Fruit fly (Drosophila melanogaster) whole organism, embryonic: ENCODE measurements around the gene Eig71Ek.

Experiments used
- Aef1 ChIP-seq: fragments of 200-800 bp; sonication (Bioruptor generic); IDR thresholded peaks from 3 replicates; pipeline ENCODE4 v1.3.6; 2022; ENCODE audit warnings: missing biosample characterization, missing genetic modification characterization
- Bdp1 ChIP-seq: fragments of 200-800 bp; sonication (Bioruptor generic); optimal IDR thresholded peaks from 3 replicates; lab custom pipeline; 2016; ENCODE audit warnings: missing biosample characterization, missing genetic modification characterization
- CG1024 ChIP-seq: fragments of 200-800 bp; sonication (Bioruptor generic); IDR thresholded peaks from 2 replicates; pipeline ENCODE4 v1.3.6; 2022; ENCODE audit warnings: missing biosample characterization, missing genetic modification characterization
- CG11504 ChIP-seq: fragments of 200-800 bp; sonication (Bioruptor generic); optimal IDR thresholded peaks from 3 replicates; lab custom pipeline; 2019; ENCODE audit warnings: missing biosample characterization, mild to moderate bottlenecking, missing genetic modification characterization, moderate library complexity
- CG12071 ChIP-seq: fragments of 200-800 bp; sonication (Bioruptor generic); optimal IDR thresholded peaks from 3 replicates; lab custom pipeline; 2018; ENCODE audit warnings: missing biosample characterization, mild to moderate bottlenecking, missing genetic modification characterization
- CG12391 ChIP-seq: fragments of 200-800 bp; sonication (Bioruptor generic); optimal IDR thresholded peaks from 3 replicates; lab custom pipeline; 2018; ENCODE audit warnings: missing biosample characterization, mild to moderate bottlenecking, missing genetic modification characterization, moderate library complexity
- CG12942 ChIP-seq: fragments of 200-800 bp; sonication (Bioruptor generic); optimal IDR thresholded peaks from 3 replicates; lab custom pipeline; 2016; ENCODE audit warnings: missing biosample characterization, missing genetic modification characterization
- CG13296 ChIP-seq: fragments of 200-800 bp; sonication (Bioruptor generic); optimal IDR thresholded peaks from 3 replicates; lab custom pipeline; 2018; ENCODE audit warnings: missing biosample characterization, mild to moderate bottlenecking, missing genetic modification characterization
- CG1529 ChIP-seq: fragments of 200-800 bp; sonication (Bioruptor generic); optimal IDR thresholded peaks from 3 replicates; lab custom pipeline; 2018; ENCODE audit warnings: missing biosample characterization, missing genetic modification characterization
- CG15479 ChIP-seq: fragments of 200-800 bp; sonication (Bioruptor generic); optimal IDR thresholded peaks from 3 replicates; lab custom pipeline; 2019; ENCODE audit warnings: missing biosample characterization, mild to moderate bottlenecking, missing genetic modification characterization, moderate library complexity
- CG2120 ChIP-seq: fragments of 200-800 bp; sonication (Bioruptor generic); optimal IDR thresholded peaks from 3 replicates; lab custom pipeline; 2016; ENCODE audit warnings: missing biosample characterization, missing genetic modification characterization
- CG3163 ChIP-seq: fragments of 200-800 bp; sonication (Bioruptor generic); optimal IDR thresholded peaks from 3 replicates; lab custom pipeline; 2016; ENCODE audit warnings: missing biosample characterization, missing genetic modification characterization
- CG3281 ChIP-seq: fragments of 200-800 bp; sonication (Bioruptor generic); optimal IDR thresholded peaks from 3 replicates; lab custom pipeline; 2017; ENCODE audit warnings: missing biosample characterization, mild to moderate bottlenecking, missing genetic modification characterization
- CG4617 ChIP-seq: fragments of 200-800 bp; sonication (Bioruptor generic); optimal IDR thresholded peaks from 3 replicates; lab custom pipeline; 2016; ENCODE audit warnings: missing biosample characterization, missing genetic modification characterization, borderline replicate concordance
- CG5180 ChIP-seq: fragments of 200-800 bp; sonication (Bioruptor generic); optimal IDR thresholded peaks from 3 replicates; lab custom pipeline; 2017; ENCODE audit warnings: missing biosample characterization, missing genetic modification characterization, mild to moderate bottlenecking, moderate library complexity, missing genetic modification reagents
- CG7372 ChIP-seq: fragments of 200-800 bp; sonication (Bioruptor generic); IDR thresholded peaks from 2 replicates; pipeline ENCODE4 v1.3.6; 2022; ENCODE audit warnings: missing biosample characterization, missing genetic modification characterization
- CG7556 ChIP-seq: fragments of 200-800 bp; sonication (Bioruptor generic); optimal IDR thresholded peaks from 2 replicates; lab custom pipeline; 2017; ENCODE audit warnings: missing biosample characterization, mild to moderate bottlenecking, missing genetic modification characterization
- CG9437 ChIP-seq: fragments of 200-800 bp; sonication (Bioruptor generic); optimal IDR thresholded peaks from 2 replicates; lab custom pipeline; 2018; ENCODE audit warnings: missing biosample characterization, mild to moderate bottlenecking, missing genetic modification characterization
- Camta ChIP-seq: fragments of 200-800 bp; sonication (Bioruptor generic); optimal IDR thresholded peaks from 2 replicates; lab custom pipeline; 2016; ENCODE audit warnings: missing biosample characterization, missing genetic modification characterization
- Dip2 ChIP-seq: fragments of 200-800 bp; sonication (Bioruptor generic); IDR thresholded peaks from 2 replicates; pipeline ENCODE4 v1.3.6; 2022; ENCODE audit warnings: missing biosample characterization, missing genetic modification characterization
- Drgx ChIP-seq: fragments of 200-800 bp; sonication (Bioruptor generic); IDR thresholded peaks from 2 replicates; pipeline ENCODE4 v1.3.6; 2022; ENCODE audit warnings: missing biosample characterization, missing genetic modification characterization
- Elba2 ChIP-seq: fragments of 200-800 bp; sonication (Bioruptor generic); optimal IDR thresholded peaks from 3 replicates; lab custom pipeline; 2016; ENCODE audit warnings: missing biosample characterization, missing genetic modification characterization
- Fer3 ChIP-seq: fragments of 200-800 bp; sonication (Bioruptor generic); optimal IDR thresholded peaks from 2 replicates; lab custom pipeline; 2018; ENCODE audit warnings: missing biosample characterization, mild to moderate bottlenecking, missing genetic modification characterization, moderate library complexity
- H15 ChIP-seq: fragments of 200-800 bp; sonication (Bioruptor generic); IDR thresholded peaks from 3 replicates; pipeline ENCODE4 v1.3.6; 2022; ENCODE audit warnings: missing biosample characterization, missing genetic modification characterization
- MESR4 ChIP-seq: fragments of 200-800 bp; sonication (Bioruptor generic); optimal IDR thresholded peaks from 2 replicates; lab custom pipeline; 2018; ENCODE audit warnings: missing biosample characterization, mild to moderate bottlenecking, missing genetic modification characterization, moderate library complexity
- Nf-YB ChIP-seq: fragments of 200-800 bp; sonication (Bioruptor generic); optimal IDR thresholded peaks from 3 replicates; lab custom pipeline; 2019; ENCODE audit warnings: missing biosample characterization, mild to moderate bottlenecking, missing genetic modification characterization, moderate library complexity
- Nf-YC ChIP-seq: fragments of 200-800 bp; optimal IDR thresholded peaks from 3 replicates; lab custom pipeline; 2019; ENCODE audit warnings: missing biosample characterization, mild to moderate bottlenecking, missing genetic modification characterization, moderate library complexity
- Rx ChIP-seq: fragments of 200-800 bp; sonication (Bioruptor generic); IDR thresholded peaks from 2 replicates; pipeline ENCODE4 v1.3.6; 2022; ENCODE audit warnings: missing biosample characterization, missing genetic modification characterization
- Side ChIP-seq: fragments of 200-800 bp; sonication (Bioruptor generic); optimal IDR thresholded peaks from 2 replicates; lab custom pipeline; 2016; ENCODE audit warnings: missing biosample characterization, missing genetic modification characterization
- Trl ChIP-seq, 3 experiments: fragments of >200 bp in 2 of 3; fragments of 200-800 bp in 1 of 3; sonication (Bioruptor generic) in 1 of 3; optimal IDR thresholded peaks; 2 replicates in 1 of 3; 3 replicates in 2 of 3; lab custom pipeline; 2016 to 2017; ENCODE audit warnings: missing biosample characterization in 1 of 3, missing genetic modification characterization in 1 of 3
- amos ChIP-seq: fragments of 200-800 bp; sonication (Bioruptor generic); IDR thresholded peaks from 2 replicates; pipeline ENCODE4 v1.3.6; 2022; ENCODE audit warnings: missing biosample characterization, missing genetic modification characterization; ENCODE audit not compliant: partially characterized antibody
- ase ChIP-seq: fragments of 200-800 bp; sonication (Bioruptor generic); IDR thresholded peaks from 3 replicates; pipeline ENCODE4 v1.3.6; 2022; ENCODE audit warnings: missing biosample characterization, missing genetic modification characterization
- az2 ChIP-seq: fragments of 200-800 bp; sonication (Bioruptor generic); optimal IDR thresholded peaks from 3 replicates; lab custom pipeline; 2016; ENCODE audit warnings: missing biosample characterization, missing genetic modification characterization
- bowl ChIP-seq: fragments of 200-800 bp; sonication (Bioruptor generic); IDR thresholded peaks from 2 replicates; pipeline ENCODE4 v1.3.6; 2022; ENCODE audit warnings: missing biosample characterization, missing genetic modification characterization
- chn ChIP-seq: fragments of 200-800 bp; sonication (Bioruptor generic); optimal IDR thresholded peaks from 2 replicates; lab custom pipeline; 2016; ENCODE audit warnings: missing biosample characterization, missing genetic modification characterization
- corto ChIP-seq: fragments of 200-800 bp; sonication (Bioruptor generic); optimal IDR thresholded peaks from 2 replicates; lab custom pipeline; 2016; ENCODE audit warnings: missing biosample characterization, mild to moderate bottlenecking, missing genetic modification characterization, moderate library complexity
- da ChIP-seq: fragments of 200-800 bp; sonication (Bioruptor generic); optimal IDR thresholded peaks from 2 replicates; lab custom pipeline; 2016; ENCODE audit warnings: missing biosample characterization, missing genetic modification characterization
- fd3F ChIP-seq: fragments of 200-800 bp; sonication (Bioruptor generic); optimal IDR thresholded peaks from 2 replicates; lab custom pipeline; 2018; ENCODE audit warnings: missing biosample characterization, mild to moderate bottlenecking, missing genetic modification characterization, moderate library complexity
- fd96Cb ChIP-seq: fragments of 200-800 bp; sonication (Bioruptor generic); optimal IDR thresholded peaks from 2 replicates; lab custom pipeline; 2018; ENCODE audit warnings: missing biosample characterization, mild to moderate bottlenecking, missing genetic modification characterization, moderate library complexity
- gsb-n ChIP-seq: fragments of 200-800 bp; sonication (Bioruptor generic); optimal IDR thresholded peaks from 3 replicates; lab custom pipeline; 2018; ENCODE audit warnings: missing biosample characterization, mild to moderate bottlenecking, missing genetic modification characterization
- jing ChIP-seq: fragments of 200-800 bp; sonication (Bioruptor generic); optimal IDR thresholded peaks from 2 replicates; lab custom pipeline; 2018; ENCODE audit warnings: missing biosample characterization, mild to moderate bottlenecking, missing genetic modification characterization
- kni ChIP-seq: fragments of 200-800 bp; sonication (Bioruptor generic); optimal IDR thresholded peaks from 3 replicates; lab custom pipeline; 2017; ENCODE audit warnings: mild to moderate bottlenecking, missing biosample characterization, missing genetic modification reagents, missing genetic modification characterization
- luna ChIP-seq: fragments of 200-800 bp; sonication (Bioruptor generic); optimal IDR thresholded peaks from 2 replicates; lab custom pipeline; 2016; ENCODE audit warnings: missing biosample characterization, missing genetic modification characterization
- maf-S ChIP-seq: fragments of 200-800 bp; sonication (Bioruptor generic); optimal IDR thresholded peaks from 2 replicates; lab custom pipeline; 2016; ENCODE audit warnings: missing biosample characterization, missing genetic modification characterization
- nau ChIP-seq: fragments of 200-800 bp; sonication (Bioruptor generic); optimal IDR thresholded peaks from 3 replicates; lab custom pipeline; 2017; ENCODE audit warnings: missing biosample characterization, mild to moderate bottlenecking, missing genetic modification characterization, missing genetic modification reagents
- nerfin-1 ChIP-seq: fragments of 200-800 bp; sonication (Bioruptor generic); optimal IDR thresholded peaks from 3 replicates; lab custom pipeline; 2019; ENCODE audit warnings: missing biosample characterization, mild to moderate bottlenecking, missing genetic modification characterization, moderate library complexity
- pros ChIP-seq: fragments of 200-800 bp; sonication (Bioruptor generic); optimal IDR thresholded peaks from 3 replicates; lab custom pipeline; 2019; ENCODE audit warnings: missing biosample characterization, mild to moderate bottlenecking, missing genetic modification characterization, moderate library complexity
- pzg ChIP-seq: fragments of 200-800 bp; sonication (Bioruptor generic); optimal IDR thresholded peaks from 3 replicates; lab custom pipeline; 2018; ENCODE audit warnings: missing biosample characterization, mild to moderate bottlenecking, missing genetic modification characterization, moderate library complexity
- seq ChIP-seq: fragments of 200-800 bp; sonication (Bioruptor generic); IDR thresholded peaks from 2 replicates; pipeline ENCODE4 v1.3.6; 2022; ENCODE audit warnings: missing biosample characterization, missing genetic modification characterization
- ttk ChIP-seq: fragments of 200-800 bp; sonication (Bioruptor generic); IDR thresholded peaks from 2 replicates; pipeline ENCODE4 v2.1.2; 2022; ENCODE audit warnings: missing biosample characterization, missing genetic modification characterization
- usp ChIP-seq: fragments of >200 bp; optimal IDR thresholded peaks from 2 replicates; lab custom pipeline; 2017; ENCODE audit warnings: missing biosample characterization, missing genetic modification characterization
- vnd ChIP-seq: fragments of 200-800 bp; sonication (Bioruptor generic); IDR thresholded peaks from 3 replicates; pipeline ENCODE4 v1.3.6; 2022; ENCODE audit warnings: missing biosample characterization, missing genetic modification characterization; ENCODE audit not compliant: partially characterized antibody

Gene Eig71Ek

dm6 chr3L:15619626-15620247 lies 41.3 kb upstream of the Eig71Ek start, which contains the start of gene Phs (continued):
- TF ChIP-seq corto (peak; percentile 59), CG7372 (peak; percentile 82), CG15479 (GFP tag; lab: Kevin White, UChicago) (peak; percentile 20), CG12071 (GFP tag; lab: Kevin White, UChicago) (peak; percentile 74), az2 (GFP tag; lab: Kevin White, UChicago) (peak; percentile 69), CG9437 (peak; percentile 44), jing (peak; percentile 48), Nf-YB (GFP tag; lab: Kevin White, UChicago) (no peak), CG2120 (peak; percentile 93), H15 (peak; percentile 82), CG7556 (peak; percentile 69), CG4617 (peak; percentile 70), Rx (GFP tag; lab: Robert Waterston, UW) (peak; percentile 84), CG5180 (GFP tag; lab: Kevin White, UChicago) (no peak), MESR4 (GFP tag; lab: Kevin White, UChicago) (peak; percentile 57), CG12942 (peak; percentile 86), CG3163 (GFP tag; lab: Kevin White, UChicago) (peak; percentile 74), chn (GFP tag; lab: Kevin White, UChicago) (peak; percentile 85), Camta (GFP tag; lab: Kevin White, UChicago) (peak; percentile 78), Side (GFP tag; lab: Kevin White, UChicago) (peak; percentile 90), luna (GFP tag; lab: Kevin White, UChicago) (peak; percentile 75), CG13296 (peak; percentile 53), da (GFP tag; lab: Kevin White, UChicago) (peak; percentile 66), amos (GFP tag; lab: Robert Waterston, UW) (peak; percentile 59), bowl (GFP tag; lab: Robert Waterston, UW) (peak; percentile 28; the same call in 1 of the 2 replicates), pzg (GFP tag; lab: Kevin White, UChicago) (peak; percentile 85), Drgx (GFP tag; lab: Robert Waterston, UW) (peak; percentile 59), nau (GFP tag; lab: Kevin White, UChicago) (peak; percentile 71), Dip2 (no peak), CG1024 (GFP tag; lab: Robert Waterston, UW) (peak; percentile 70), Elba2 (peak; percentile 63), Nf-YC (tag; lab: Kevin White, UChicago) (peak; percentile 46), maf-S (peak; percentile 87), fd96Cb (peak; percentile 44), usp (GFP tag; lab: Kevin White, UChicago) (no peak), CG1529 (GFP tag; lab: Kevin White, UChicago) (peak; percentile 19), Fer3 (tag; lab: Kevin White, UChicago) (peak; percentile 67), ttk (GFP tag; lab: Robert Waterston, UW) (peak; percentile 73), CG3281 (GFP tag; lab: Kevin White, UChicago) (peak; percentile 56)

- TF ChIP-seq Bdp1 (GFP tag; lab: Kevin White, UChicago) (no peak), Trl (optimal IDR thresholded peaks at IDR 0.05; lab: Kevin White, UChicago) (peak in 1 of 2 experiments; percentile 19), Trl (GFP tag; optimal IDR thresholded peaks at IDR 0.05; lab: Kevin White, UChicago) (no peak), gsb-n (tag; lab: Kevin White, UChicago) (peak; percentile 27), seq (GFP tag; lab: Robert Waterston, UW) (peak; percentile 74; the same call in 1 of the 2 replicates), ase (GFP tag; lab: Robert Waterston, UW) (peak; percentile 50; the same call in 1 of the 3 replicates), vnd (GFP tag; lab: Robert Waterston, UW) (no peak), fd3F (no peak), CG12391 (no peak), pros (GFP tag; lab: Kevin White, UChicago) (peak; percentile 72), Aef1 (GFP tag; lab: Robert Waterston, UW) (no peak), nerfin-1 (tag; lab: Kevin White, UChicago) (peak; percentile 33), CG11504 (tag; lab: Kevin White, UChicago) (no peak), kni (peak; percentile 18)
Measured at dm6 chr3L:15624097-15624496, 37.0 kb upstream of the Eig71Ek start.
